Worm (Caenorhabditis elegans) whole organism, L1 larva: ENCODE data around the gene C45B2.1.
A peak's percentile ranks its signal among the peaks of the same experiment; 100 is the strongest.

Experiments
- C34B4.2 ChIP-seq: sonication (generic microtip); optimal IDR thresholded peaks from 2 replicates; lab custom pipeline; 2017; ENCODE audit warnings: mild to moderate bottlenecking, missing genetic modification characterization, missing compliant biosample characterization
- Y116A8C.19 ChIP-seq: sonication (generic microtip); optimal IDR thresholded peaks from 2 replicates; lab custom pipeline; 2016; ENCODE audit warnings: missing compliant biosample characterization, missing genetic modification characterization, borderline replicate concordance
- aha-1 ChIP-seq: fragments of 150-350 bp; optimal IDR thresholded peaks from 2 replicates; lab custom pipeline; 2014; ENCODE audit warnings: missing biosample characterization, missing genetic modification characterization
- aly-2 ChIP-seq: fragments of 150-350 bp; optimal IDR thresholded peaks from 2 replicates; lab custom pipeline; 2014; ENCODE audit warnings: missing biosample characterization, missing genetic modification characterization
- ama-1 ChIP-seq: fragments of 150-350 bp; optimal IDR thresholded peaks from 2 replicates; lab custom pipeline; 2014
- ceh-82 ChIP-seq, 3 experiments: fragments of 150-350 bp in 1 of 3; sonication (generic microtip) in 2 of 3; optimal IDR thresholded peaks; 2 replicates each; lab custom pipeline; 2014 to 2017; ENCODE audit warnings: missing biosample characterization in 3 of 3, missing genetic modification characterization in 3 of 3
- ces-1 ChIP-seq: fragments of 150-350 bp; optimal IDR thresholded peaks from 2 replicates; lab custom pipeline; 2014; ENCODE audit warnings: missing biosample characterization, missing genetic modification reagents, missing genetic modification characterization
- dsc-1 ChIP-seq: sonication (generic microtip); optimal IDR thresholded peaks from 2 replicates; lab custom pipeline; 2016; ENCODE audit warnings: mild to moderate bottlenecking, missing genetic modification characterization, missing compliant biosample characterization
- efl-3 ChIP-seq: fragments of 200-800 bp; sonication (Bioruptor generic); optimal IDR thresholded peaks from 2 replicates; lab custom pipeline; 2018; ENCODE audit warnings: mild to moderate bottlenecking, missing genetic modification characterization, missing compliant biosample characterization
- elt-2 ChIP-seq: sonication (generic microtip); optimal IDR thresholded peaks from 2 replicates; lab custom pipeline; 2016; ENCODE audit warnings: missing genetic modification characterization, mild to moderate bottlenecking, inconsistent platforms, missing compliant biosample characterization, missing genetic modification reagents
- ets-5 ChIP-seq: fragments of 200-800 bp; sonication (Bioruptor generic); IDR thresholded peaks from 2 replicates; pipeline ENCODE4 v1.3.6; 2022; ENCODE audit warnings: missing genetic modification characterization, missing compliant biosample characterization
- fkh-8 ChIP-seq: sonication (generic microtip); optimal IDR thresholded peaks from 2 replicates; lab custom pipeline; 2016; ENCODE audit warnings: mild to moderate bottlenecking, missing genetic modification characterization, missing compliant biosample characterization
- grh-1 ChIP-seq: fragments of 200-800 bp; sonication (Bioruptor generic); IDR thresholded peaks from 2 replicates; pipeline ENCODE4 v1.3.6; 2022; ENCODE audit warnings: missing genetic modification reagents, missing genetic modification characterization, missing compliant biosample characterization
- hpl-2 ChIP-seq: fragments of 150-350 bp; optimal IDR thresholded peaks from 2 replicates; lab custom pipeline; 2014; ENCODE audit warnings: missing biosample characterization, missing genetic modification reagents, missing genetic modification characterization
- irx-1 ChIP-seq: sonication (generic microtip); optimal IDR thresholded peaks from 2 replicates; lab custom pipeline; 2016; ENCODE audit warnings: missing genetic modification characterization, missing compliant biosample characterization
- lin-15B ChIP-seq: fragments of 150-350 bp; sonication (generic microtip); optimal IDR thresholded peaks from 3 replicates; lab custom pipeline; 2014; ENCODE audit warnings: missing biosample characterization, missing genetic modification characterization
- lir-3 ChIP-seq: sonication (generic microtip); optimal IDR thresholded peaks from 2 replicates; lab custom pipeline; 2016; ENCODE audit warnings: mild to moderate bottlenecking, missing genetic modification characterization, moderate library complexity, missing compliant biosample characterization; ENCODE audit not compliant: poor library complexity
- mef-2 ChIP-seq: fragments of 150-350 bp; optimal IDR thresholded peaks from 2 replicates; lab custom pipeline; 2014; ENCODE audit warnings: missing biosample characterization, missing genetic modification characterization
- mep-1 ChIP-seq: fragments of 150-350 bp; optimal IDR thresholded peaks from 2 replicates; lab custom pipeline; 2014; ENCODE audit warnings: missing biosample characterization, missing genetic modification characterization
- nhr-11 ChIP-seq: fragments of 150-350 bp; optimal IDR thresholded peaks from 2 replicates; lab custom pipeline; 2014; ENCODE audit warnings: missing biosample characterization, missing genetic modification characterization
- nhr-19 ChIP-seq: fragments of 200-800 bp; sonication (Bioruptor generic); conservative IDR thresholded peaks from 2 replicates; pipeline ENCODE4 v1.3.6; 2022; ENCODE audit warnings: missing genetic modification characterization, missing compliant biosample characterization
- nhr-20 ChIP-seq: sonication (generic microtip); optimal IDR thresholded peaks from 2 replicates; lab custom pipeline; 2016; ENCODE audit warnings: mild to moderate bottlenecking, missing genetic modification characterization, missing compliant biosample characterization
- nhr-237 ChIP-seq: fragments of 150-350 bp; optimal IDR thresholded peaks from 2 replicates; lab custom pipeline; 2014; ENCODE audit warnings: missing biosample characterization, missing genetic modification characterization
- nhr-71 ChIP-seq: sonication (generic microtip); optimal IDR thresholded peaks from 2 replicates; lab custom pipeline; 2016; ENCODE audit warnings: mild to moderate bottlenecking, missing genetic modification characterization, moderate library complexity, missing compliant biosample characterization
- nhr-76 ChIP-seq: sonication (generic microtip); optimal IDR thresholded peaks from 2 replicates; lab custom pipeline; 2017; ENCODE audit warnings: missing biosample characterization, missing genetic modification characterization
- nhr-90 ChIP-seq: sonication (generic microtip); optimal IDR thresholded peaks from 2 replicates; lab custom pipeline; 2016; ENCODE audit warnings: mild to moderate bottlenecking, missing genetic modification characterization, missing compliant biosample characterization; ENCODE audit not compliant: poor library complexity
- pag-3 ChIP-seq: sonication (generic microtip); optimal IDR thresholded peaks from 2 replicates; lab custom pipeline; 2017; ENCODE audit warnings: missing genetic modification characterization, mild to moderate bottlenecking, missing compliant biosample characterization, antibody characterized with exemption, borderline replicate concordance; ENCODE audit not compliant: insufficient read depth
- pax-3 ChIP-seq: fragments of 200-800 bp; sonication (Bioruptor generic); optimal IDR thresholded peaks from 2 replicates; lab custom pipeline; 2018; ENCODE audit warnings: mild to moderate bottlenecking, missing genetic modification characterization, moderate library complexity, missing compliant biosample characterization
- rnt-1 ChIP-seq: sonication (generic microtip); optimal IDR thresholded peaks from 2 replicates; lab custom pipeline; 2016; ENCODE audit warnings: mild to moderate bottlenecking, missing genetic modification characterization, moderate library complexity, missing compliant biosample characterization
- skn-1 ChIP-seq: fragments of 150-350 bp; optimal IDR thresholded peaks from 2 replicates; lab custom pipeline; 2014; ENCODE audit warnings: missing biosample characterization, missing genetic modification characterization
- snpc-4 ChIP-seq: fragments of 150-350 bp; optimal IDR thresholded peaks from 2 replicates; lab custom pipeline; 2014; ENCODE audit warnings: missing biosample characterization, missing genetic modification characterization
- sup-37 ChIP-seq: fragments of 200-800 bp; sonication (Bioruptor generic); optimal IDR thresholded peaks from 2 replicates; lab custom pipeline; 2018; ENCODE audit warnings: mild to moderate bottlenecking, missing genetic modification characterization, missing compliant biosample characterization
- swsn-7 ChIP-seq: sonication (generic microtip); optimal IDR thresholded peaks from 2 replicates; lab custom pipeline; 2016; ENCODE audit warnings: missing genetic modification characterization, missing compliant biosample characterization
- tbx-2 ChIP-seq: sonication (generic microtip); optimal IDR thresholded peaks from 2 replicates; lab custom pipeline; 2016; ENCODE audit warnings: missing genetic modification characterization, missing compliant biosample characterization
- unc-130 ChIP-seq: fragments of 150-350 bp; optimal IDR thresholded peaks from 2 replicates; lab custom pipeline; 2017; ENCODE audit warnings: missing biosample characterization, missing genetic modification characterization, inconsistent platforms
- unc-30 ChIP-seq: sonication (generic microtip); optimal IDR thresholded peaks from 2 replicates; lab custom pipeline; 2017; ENCODE audit warnings: missing biosample characterization, missing genetic modification characterization
- xbp-1 ChIP-seq: sonication (generic microtip); optimal IDR thresholded peaks from 2 replicates; lab custom pipeline; 2016; ENCODE audit warnings: missing genetic modification characterization, missing compliant biosample characterization
- zip-4 ChIP-seq: fragments of 200-800 bp; sonication (Bioruptor generic); optimal IDR thresholded peaks from 2 replicates; lab custom pipeline; 2018; ENCODE audit warnings: mild to moderate bottlenecking, missing genetic modification characterization, moderate library complexity, missing compliant biosample characterization
- ztf-11 ChIP-seq, 2 experiments: sonication (generic microtip); optimal IDR thresholded peaks; 2 replicates each; lab custom pipeline; 2016 to 2017; ENCODE audit warnings: missing genetic modification characterization in 2 of 2, missing biosample characterization in 1 of 2, missing compliant biosample characterization in 1 of 2

C45B2.1 gene

ce11 chrX:6087676-6088075 lies 1.8 kb downstream of the C45B2.1 start, which contains the start of gene C45B2.8:
Gene C45B2.8, plus strand, starts transcription at chrX:6087976.
- TF ChIP-seq tbx-2, result no peak
- TF ChIP-seq ets-5 (GFP tag; lab: Robert Waterston, UW), result no peak
- TF ChIP-seq ces-1 (GFP tag; lab: Kevin White, UChicago), result no peak
- no peak for TF ChIP-seq rnt-1 (tag; lab: Kevin White, UChicago)
- no peak for TF ChIP-seq skn-1
- TF ChIP-seq nhr-20 (tag; lab: Kevin White, UChicago), result no peak
- no peak for TF ChIP-seq nhr-71
- no peak for TF ChIP-seq efl-3
- no peak for TF ChIP-seq grh-1 (GFP tag; lab: Robert Waterston, UW)
- no peak for TF ChIP-seq ceh-82 (tag; optimal IDR thresholded peaks at IDR 0.05; lab: Kevin White, UChicago)

DNA sequence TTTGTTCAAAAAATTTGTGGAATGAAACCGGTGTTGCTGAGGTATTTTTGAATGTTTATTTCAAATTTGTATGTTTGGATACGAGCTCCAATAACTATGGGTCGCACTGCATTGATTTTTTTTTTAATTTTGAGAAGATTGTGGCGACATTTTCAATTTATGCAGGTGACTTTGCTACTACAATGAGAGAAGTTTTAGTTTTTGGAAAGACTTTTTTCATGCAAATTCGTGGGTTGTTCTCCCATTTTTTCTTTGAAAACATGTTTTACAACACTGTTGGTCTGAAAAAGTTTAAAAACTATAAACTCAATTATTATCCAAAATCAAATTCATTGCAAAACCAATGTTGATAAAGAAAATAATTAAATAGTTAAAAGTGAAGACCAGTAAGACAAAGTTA lies 2.8 kb downstream of the C45B2.1 start:
- TF ChIP-seq nhr-237 (tag; lab: Kevin White, UChicago) (no peak), zip-4 (GFP tag; lab: Kevin White, UChicago) (no peak), nhr-90 (tag; lab: Kevin White, UChicago) (peak; percentile 3), nhr-19 (GFP tag; lab: Robert Waterston, UW) (no peak), mep-1 (tag; lab: Kevin White, UChicago) (no peak), aly-2 (tag; lab: Kevin White, UChicago) (peak; percentile 98), mef-2 (tag; lab: Kevin White, UChicago) (no peak), unc-30 (tag; lab: Kevin White, UChicago) (no peak), aha-1 (tag; lab: Kevin White, UChicago) (no peak), lin-15B (tag; lab: Kevin White, UChicago) (no peak), xbp-1 (tag; lab: Kevin White, UChicago) (peak; percentile 25), pax-3 (no peak), elt-2 (tag; lab: Kevin White, UChicago) (peak; percentile 27), nhr-76 (tag; lab: Kevin White, UChicago) (no peak), Y116A8C.19 (no peak), grh-1 (GFP tag; lab: Robert Waterston, UW) (no peak), ama-1 (lab: Kevin White, UChicago) (no peak), unc-130 (tag; lab: Kevin White, UChicago) (no peak), nhr-20 (tag; lab: Kevin White, UChicago) (no peak), fkh-8 (tag; lab: Kevin White, UChicago) (no peak), pag-3 (no peak), irx-1 (tag; lab: Kevin White, UChicago) (no peak), ztf-11 (tag; optimal IDR thresholded peaks at IDR 0.05; lab: Kevin White, UChicago) (no peak), snpc-4 (tag; lab: Kevin White, UChicago) (no peak), sup-37 (GFP tag; lab: Kevin White, UChicago) (no peak), nhr-71 (peak; percentile 43), swsn-7 (tag; lab: Kevin White, UChicago) (no peak), dsc-1 (tag; lab: Kevin White, UChicago) (no peak)

ce11 chrX:6090779-6091178 lies 4.9 kb downstream of the C45B2.1 start:
- TF ChIP-seq nhr-11 (tag; lab: Kevin White, UChicago) (no peak), rnt-1 (tag; lab: Kevin White, UChicago) (no peak), nhr-71 (peak; percentile 16), tbx-2 (no peak), lir-3 (tag; lab: Kevin White, UChicago) (no peak), grh-1 (GFP tag; lab: Robert Waterston, UW) (no peak), zip-4 (GFP tag; lab: Kevin White, UChicago) (no peak), hpl-2 (no peak), C34B4.2 (tag; lab: Kevin White, UChicago) (no peak)
- TF ChIP-seq, all 84 proteins: peak for 1
